Fruit fly (Drosophila melanogaster): ENCODE data around the gene CG9098.

CG9098 gene

DNA sequence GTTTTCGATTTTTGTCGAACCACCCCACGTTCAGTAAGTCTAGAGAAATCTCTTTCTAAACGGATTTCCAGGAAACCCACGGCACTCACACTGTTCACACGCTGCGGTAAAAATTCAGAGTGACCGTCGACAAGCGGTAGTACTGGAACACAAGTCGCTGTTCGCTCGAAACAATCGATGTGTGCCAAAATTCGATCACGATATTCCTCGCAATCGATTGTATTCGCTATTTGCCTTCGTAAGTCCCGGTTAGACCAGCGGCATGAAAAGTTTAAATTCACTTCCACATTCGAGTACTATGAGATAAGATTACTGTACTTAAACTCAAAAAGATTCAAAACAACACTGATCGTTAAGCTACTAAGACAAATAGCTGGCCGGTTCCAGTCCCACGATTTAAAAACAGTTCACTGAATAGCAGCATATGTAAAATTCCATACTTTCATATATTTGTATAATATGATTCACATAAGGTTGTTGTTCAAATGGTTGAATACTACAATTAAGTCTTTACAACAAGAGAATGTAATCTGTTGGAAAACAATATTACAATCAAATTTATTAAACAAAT lies 31.2 kb downstream of the CG9098 start, which contains the start of gene chic (continued):
- TF ChIP-seq lab (GFP tag; optimal IDR thresholded peaks at IDR 0.05) (peak; percentile 23), CG1603 (tag; optimal IDR thresholded peaks at IDR 0.05) (peak; percentile 73), pzg (GFP tag; optimal IDR thresholded peaks at IDR 0.05) (peak; percentile 85), CG10147 (GFP tag; optimal IDR thresholded peaks at IDR 0.05) (no peak), CG13894 (tag; optimal IDR thresholded peaks at IDR 0.05) (peak; percentile 55), jigr1 (GFP tag; IDR thresholded peaks at IDR 0.05) (no peak), mam (GFP tag; optimal IDR thresholded peaks at IDR 0.05) (peak; percentile 21), HLHmδ (GFP tag; optimal IDR thresholded peaks at IDR 0.05) (peak; percentile 67), dmrt99B (tag; optimal IDR thresholded peaks at IDR 0.05) (peak; percentile 12), Ets97D (GFP tag; optimal IDR thresholded peaks at IDR 0.05) (peak; percentile 23), HmgD (GFP tag; optimal IDR thresholded peaks at IDR 0.05) (peak; percentile 38), CG11456 (GFP tag; IDR thresholded peaks at IDR 0.05) (no peak), bcd (GFP tag; optimal IDR thresholded peaks at IDR 0.05) (no peak), CG18599 (GFP tag; optimal IDR thresholded peaks at IDR 0.05) (peak; percentile 16), zen2 (GFP tag; IDR thresholded peaks at IDR 0.05; ENCODE audit: partially characterized antibody) (no peak), Gug (GFP tag; IDR thresholded peaks at IDR 0.05) (peak; percentile 18; the same call in 1 of the 4 replicates), ewg (GFP tag; optimal IDR thresholded peaks at IDR 0.05) (no peak), seq (GFP tag; IDR thresholded peaks at IDR 0.05) (no peak), ttk (GFP tag; IDR thresholded peaks at IDR 0.05) (no peak), gem (tag; optimal IDR thresholded peaks at IDR 0.05) (peak; percentile 29), Sox102F (GFP tag; optimal IDR thresholded peaks at IDR 0.05) (no peak), sisA (GFP tag; IDR thresholded peaks at IDR 0.05) (no peak), Myb (GFP tag; optimal IDR thresholded peaks at IDR 0.05) (no peak), CG42726 (GFP tag; IDR thresholded peaks at IDR 0.05; ENCODE audit: partially characterized antibody) (no peak), CG1647 (GFP tag; optimal IDR thresholded peaks at IDR 0.05) (peak; percentile 38), MESR4 (GFP tag; optimal IDR thresholded peaks at IDR 0.05) (peak; percentile 58), Hsf (GFP tag; optimal IDR thresholded peaks at IDR 0.05) (peak; percentile 10), sens (GFP tag) (peak; percentile 64), Awh (GFP tag; IDR thresholded peaks at IDR 0.05) (no peak), NC2β (GFP tag; optimal IDR thresholded peaks at IDR 0.05) (peak; percentile 18), CG4707 (GFP tag; optimal IDR thresholded peaks at IDR 0.05) (peak; percentile 1), ERR (GFP tag; optimal IDR thresholded peaks at IDR 0.05) (peak; percentile 3), wek (GFP tag; optimal IDR thresholded peaks at IDR 0.05) (peak; percentile 3), Fer1 (GFP tag; optimal IDR thresholded peaks at IDR 0.05) (peak; percentile 22), CG6272 (GFP tag; IDR thresholded peaks at IDR 0.05) (0 out of 2 replicates have a peak, but pooled peaks have one; percentile 10), CG18476 (GFP tag; optimal IDR thresholded peaks at IDR 0.05) (peak; percentile 11), ind (GFP tag; optimal IDR thresholded peaks at IDR 0.05) (peak; percentile 26), Asciz (GFP tag; optimal IDR thresholded peaks at IDR 0.05) (peak; percentile 13), CoRest (tag; optimal IDR thresholded peaks at IDR 0.05) (no peak), bigmax (GFP tag; optimal IDR thresholded peaks at IDR 0.05) (no peak), CG10979 (tag; optimal IDR thresholded peaks at IDR 0.05) (no peak), CG6683 (GFP tag; optimal IDR thresholded peaks at IDR 0.05) (no peak), stwl (tag; optimal IDR thresholded peaks at IDR 0.05) (peak; percentile 57), Antp (GFP tag; optimal IDR thresholded peaks at IDR 0.05) (peak; percentile 19), lilli (GFP tag; optimal IDR thresholded peaks at IDR 0.05) (peak; percentile 17), CG7839 (tag; optimal IDR thresholded peaks at IDR 0.05) (peak; percentile 7), CG7271 (tag; optimal IDR thresholded peaks at IDR 0.05) (no peak), CG8290 (GFP tag; optimal IDR thresholded peaks at IDR 0.05) (no peak), CG8290 (tag; optimal IDR thresholded peaks at IDR 0.05) (peak in 1 of 2 experiments; percentile 75), Hr3 (GFP tag; optimal IDR thresholded peaks at IDR 0.05) (peak; percentile 6)

Data from whole organism, embryonic.